Worm (Caenorhabditis elegans) whole organism, young adult: Measurements from ENCODE around the gene spo-11.

Source experiments
- B0019.2 ChIP-seq: fragments of 200-800 bp; sonication (Bioruptor generic); conservative IDR thresholded peaks from 2 replicates; pipeline ENCODE4 v1.3.6; 2022; ENCODE audit warnings: missing genetic modification reagents, missing genetic modification characterization, missing compliant biosample characterization
- D2030.7 ChIP-seq: fragments of 200-800 bp; sonication (Bioruptor generic); IDR thresholded peaks from 2 replicates; pipeline ENCODE4 v1.3.6; 2022; ENCODE audit warnings: missing genetic modification reagents, missing genetic modification characterization, missing compliant biosample characterization
- F10E7.11 ChIP-seq: sonication (generic microtip); optimal IDR thresholded peaks from 2 replicates; lab custom pipeline; 2017; ENCODE audit warnings: mild to moderate bottlenecking, missing genetic modification characterization, moderate library complexity, missing compliant biosample characterization
- F33H1.4 ChIP-seq: fragments of 200-800 bp; sonication (Bioruptor generic); IDR thresholded peaks from 2 replicates; pipeline ENCODE4 v1.3.6; 2022; ENCODE audit warnings: missing genetic modification reagents, missing genetic modification characterization, missing compliant biosample characterization
- F37B4.10 ChIP-seq: fragments of 200-800 bp; sonication (Bioruptor generic); IDR thresholded peaks from 2 replicates; pipeline ENCODE4 v1.3.6; 2022; ENCODE audit warnings: missing genetic modification characterization, missing compliant biosample characterization
- F55B11.4 ChIP-seq: sonication (generic microtip); optimal IDR thresholded peaks from 2 replicates; lab custom pipeline; 2016; ENCODE audit warnings: missing compliant biosample characterization, missing genetic modification characterization, borderline replicate concordance; ENCODE audit not compliant: insufficient read depth
- F57C9.4 ChIP-seq: sonication (generic microtip); optimal IDR thresholded peaks from 2 replicates; lab custom pipeline; 2017; ENCODE audit warnings: mild to moderate bottlenecking, missing genetic modification characterization, missing compliant biosample characterization
- K12H6.12 ChIP-seq: fragments of 200-800 bp; sonication (Bioruptor generic); optimal IDR thresholded peaks from 2 replicates; lab custom pipeline; 2018; ENCODE audit warnings: mild to moderate bottlenecking, missing genetic modification characterization, missing compliant biosample characterization
- T07F8.4 ChIP-seq: sonication (generic microtip); optimal IDR thresholded peaks from 2 replicates; lab custom pipeline; 2016; ENCODE audit warnings: mild to moderate bottlenecking, missing genetic modification characterization, moderate library complexity, missing compliant biosample characterization
- Y53F4B.3 ChIP-seq: fragments of 200-800 bp; sonication (Bioruptor generic); IDR thresholded peaks from 2 replicates; pipeline ENCODE4 v1.3.6; 2022; ENCODE audit warnings: missing genetic modification reagents, missing genetic modification characterization, missing compliant biosample characterization
- Y67H2A.10 ChIP-seq: fragments of 200-800 bp; sonication (Bioruptor generic); conservative IDR thresholded peaks from 2 replicates; pipeline ENCODE4 v1.3.6; 2022; ENCODE audit warnings: missing genetic modification reagents, missing genetic modification characterization, missing compliant biosample characterization
- ZK185.1 ChIP-seq: sonication (generic microtip); optimal IDR thresholded peaks from 2 replicates; lab custom pipeline; 2016; ENCODE audit warnings: mild to moderate bottlenecking, missing genetic modification characterization, missing compliant biosample characterization; ENCODE audit not compliant: poor library complexity, severe bottlenecking
- akir-1 ChIP-seq: fragments of 200-800 bp; sonication (Bioruptor generic); optimal IDR thresholded peaks from 2 replicates; lab custom pipeline; 2018; ENCODE audit warnings: mild to moderate bottlenecking, missing genetic modification characterization, moderate library complexity, missing compliant biosample characterization
- ama-1 ChIP-seq, 3 experiments: fragments of 150-350 bp in 1 of 3; sonication (generic microtip) in 2 of 3; optimal IDR thresholded peaks; 2 replicates each; lab custom pipeline; 2014 to 2018; ENCODE audit warnings: missing biosample characterization in 2 of 3, missing genetic modification characterization in 2 of 3, missing genetic modification reagents in 2 of 3
- aptf-3 ChIP-seq: fragments of 200-800 bp; sonication (Bioruptor generic); IDR thresholded peaks from 2 replicates; pipeline ENCODE4 v1.3.6; 2022; ENCODE audit warnings: missing genetic modification characterization, missing compliant biosample characterization
- bed-1 ChIP-seq: fragments of 200-800 bp; sonication (Bioruptor generic); IDR thresholded peaks from 2 replicates; pipeline ENCODE4 v1.3.6; 2022; ENCODE audit warnings: missing genetic modification reagents, missing genetic modification characterization, missing compliant biosample characterization
- ccch-3 ChIP-seq: fragments of 200-800 bp; sonication (Bioruptor generic); optimal IDR thresholded peaks from 2 replicates; lab custom pipeline; 2018; ENCODE audit warnings: mild to moderate bottlenecking, missing genetic modification characterization, missing compliant biosample characterization
- ceh-100 ChIP-seq: fragments of 200-800 bp; sonication (Bioruptor generic); IDR thresholded peaks from 2 replicates; pipeline ENCODE4 v1.3.6; 2022; ENCODE audit warnings: missing genetic modification reagents, missing genetic modification characterization, missing compliant biosample characterization
- ceh-27 ChIP-seq: fragments of 200-800 bp; sonication (Bioruptor generic); optimal IDR thresholded peaks from 2 replicates; lab custom pipeline; 2018; ENCODE audit warnings: mild to moderate bottlenecking, missing genetic modification characterization, moderate library complexity, missing compliant biosample characterization
- chd-7 ChIP-seq: sonication (generic microtip); optimal IDR thresholded peaks from 2 replicates; lab custom pipeline; 2016; ENCODE audit warnings: mild to moderate bottlenecking, missing genetic modification characterization, moderate library complexity, missing compliant biosample characterization
- gei-17 ChIP-seq: fragments of 200-800 bp; sonication (Bioruptor generic); optimal IDR thresholded peaks from 2 replicates; lab custom pipeline; 2018; ENCODE audit warnings: mild to moderate bottlenecking, missing genetic modification characterization, missing compliant biosample characterization
- hlh-12 ChIP-seq: sonication (generic microtip); optimal IDR thresholded peaks from 2 replicates; lab custom pipeline; 2016; ENCODE audit warnings: missing genetic modification characterization, missing compliant biosample characterization
- hlh-26 ChIP-seq: fragments of 200-800 bp; sonication (Bioruptor generic); conservative IDR thresholded peaks from 2 replicates; pipeline ENCODE4 v1.3.6; 2022; ENCODE audit warnings: missing genetic modification reagents, missing genetic modification characterization, missing compliant biosample characterization
- hmg-1.2 ChIP-seq: fragments of 200-800 bp; sonication (Bioruptor generic); IDR thresholded peaks from 2 replicates; pipeline ENCODE4 v1.3.6; 2022; ENCODE audit warnings: missing genetic modification reagents, missing genetic modification characterization, missing compliant biosample characterization
- hmg-20 ChIP-seq: fragments of 200-800 bp; sonication (Bioruptor generic); IDR thresholded peaks from 2 replicates; pipeline ENCODE4 v1.3.6; 2022; ENCODE audit warnings: missing genetic modification reagents, missing genetic modification characterization, missing compliant biosample characterization
- lag-1 ChIP-seq: fragments of 200-800 bp; sonication (Bioruptor generic); IDR thresholded peaks from 2 replicates; pipeline ENCODE4 v1.3.6; 2022; ENCODE audit warnings: missing genetic modification reagents, missing genetic modification characterization, missing compliant biosample characterization
- let-526 ChIP-seq: fragments of 200-800 bp; sonication (Bioruptor generic); IDR thresholded peaks from 2 replicates; pipeline ENCODE4 v1.3.6; 2022; ENCODE audit warnings: missing genetic modification reagents, missing genetic modification characterization, missing compliant biosample characterization
- let-607 ChIP-seq, 2 experiments: fragments of 200-800 bp in 1 of 2; sonication (Bioruptor generic) in 1 of 2; sonication (generic microtip) in 1 of 2; optimal IDR thresholded peaks; 2 replicates each; lab custom pipeline; 2016 to 2018; ENCODE audit warnings: mild to moderate bottlenecking in 2 of 2, missing compliant biosample characterization in 2 of 2, missing genetic modification characterization in 2 of 2, moderate library complexity in 2 of 2, missing genotype in 1 of 2
- lsy-27 ChIP-seq: sonication (generic microtip); optimal IDR thresholded peaks from 2 replicates; lab custom pipeline; 2017; ENCODE audit warnings: missing genetic modification characterization, mild to moderate bottlenecking, missing compliant biosample characterization, antibody characterized with exemption, missing genotype, borderline replicate concordance; ENCODE audit not compliant: insufficient read depth
- madf-6 ChIP-seq: fragments of 200-800 bp; sonication (Bioruptor generic); IDR thresholded peaks from 2 replicates; pipeline ENCODE4 v1.3.6; 2022; ENCODE audit warnings: missing genetic modification reagents, missing genetic modification characterization, missing compliant biosample characterization
- mcd-1 ChIP-seq: fragments of 200-800 bp; sonication (Bioruptor generic); IDR thresholded peaks from 2 replicates; pipeline ENCODE4 v1.3.6; 2022; ENCODE audit warnings: missing genetic modification reagents, missing genetic modification characterization, missing compliant biosample characterization
- nhr-27 ChIP-seq: fragments of 200-800 bp; sonication (Bioruptor generic); optimal IDR thresholded peaks from 2 replicates; lab custom pipeline; 2018; ENCODE audit warnings: mild to moderate bottlenecking, missing genetic modification characterization, moderate library complexity, missing compliant biosample characterization
- nhr-90 ChIP-seq: sonication (generic microtip); optimal IDR thresholded peaks from 2 replicates; lab custom pipeline; 2016; ENCODE audit warnings: missing genotype, mild to moderate bottlenecking, missing genetic modification characterization, missing compliant biosample characterization
- pbrm-1 ChIP-seq: fragments of 200-800 bp; sonication (Bioruptor generic); IDR thresholded peaks from 2 replicates; pipeline ENCODE4 v1.3.6; 2022; ENCODE audit warnings: missing genetic modification reagents, missing genetic modification characterization, missing compliant biosample characterization
- pha-4 ChIP-seq: fragments of 150-350 bp; sonication (generic microtip); optimal IDR thresholded peaks from 2 replicates; lab custom pipeline; 2014; ENCODE audit warnings: missing biosample characterization, missing genetic modification reagents, missing genetic modification characterization
- rcor-1 ChIP-seq: fragments of 200-800 bp; sonication (Bioruptor generic); IDR thresholded peaks from 2 replicates; pipeline ENCODE4 v1.3.6; 2022; ENCODE audit warnings: missing genetic modification reagents, missing genetic modification characterization, missing compliant biosample characterization
- repo-1 ChIP-seq: sonication (generic microtip); optimal IDR thresholded peaks from 2 replicates; lab custom pipeline; 2017; ENCODE audit warnings: mild to moderate bottlenecking, missing genetic modification characterization, missing compliant biosample characterization
- rpc-1 ChIP-seq, 2 experiments: fragments of 150-350 bp in 1 of 2; sonication (generic microtip) in 1 of 2; optimal IDR thresholded peaks; 2 replicates each; lab custom pipeline; 2014 to 2018; ENCODE audit warnings: missing biosample characterization in 1 of 2, missing genetic modification characterization in 1 of 2, missing genetic modification reagents in 1 of 2, missing genotype in 1 of 2
- sdz-38 ChIP-seq: sonication (generic microtip); optimal IDR thresholded peaks from 2 replicates; lab custom pipeline; 2016; ENCODE audit warnings: missing genotype, missing genetic modification characterization, missing compliant biosample characterization
- sea-2 ChIP-seq: fragments of 200-800 bp; sonication (Bioruptor generic); IDR thresholded peaks from 2 replicates; pipeline ENCODE4 v1.3.6; 2022; ENCODE audit warnings: missing genetic modification characterization, missing compliant biosample characterization
- snpc-1.3 ChIP-seq: sonication (generic microtip); optimal IDR thresholded peaks from 2 replicates; lab custom pipeline; 2017; ENCODE audit warnings: missing genetic modification characterization, mild to moderate bottlenecking, missing compliant biosample characterization, antibody characterized with exemption, moderate library complexity, missing genotype, missing genetic modification reagents; ENCODE audit not compliant: insufficient read depth
- somi-1 ChIP-seq: fragments of 200-800 bp; sonication (Bioruptor generic); optimal IDR thresholded peaks from 2 replicates; lab custom pipeline; 2018; ENCODE audit warnings: mild to moderate bottlenecking, missing genetic modification characterization, missing compliant biosample characterization
- tlf-1 ChIP-seq: fragments of 200-800 bp; sonication (Bioruptor generic); optimal IDR thresholded peaks from 2 replicates; lab custom pipeline; 2018; ENCODE audit warnings: mild to moderate bottlenecking, missing genetic modification characterization, missing compliant biosample characterization
- unc-130 ChIP-seq: sonication (generic microtip); optimal IDR thresholded peaks from 2 replicates; lab custom pipeline; 2016; ENCODE audit warnings: missing genetic modification reagents, missing genetic modification characterization, missing compliant biosample characterization
- zfh-2 ChIP-seq: fragments of 200-800 bp; sonication (Bioruptor generic); conservative IDR thresholded peaks from 2 replicates; pipeline ENCODE4 v1.3.6; 2022; ENCODE audit warnings: missing genetic modification reagents, missing genetic modification characterization, missing compliant biosample characterization
- ztf-28 ChIP-seq: fragments of 200-800 bp; sonication (Bioruptor generic); IDR thresholded peaks from 2 replicates; pipeline ENCODE4 v1.3.6; 2022; ENCODE audit warnings: missing genetic modification reagents, missing genetic modification characterization, missing compliant biosample characterization

spo-11 gene

DNA sequence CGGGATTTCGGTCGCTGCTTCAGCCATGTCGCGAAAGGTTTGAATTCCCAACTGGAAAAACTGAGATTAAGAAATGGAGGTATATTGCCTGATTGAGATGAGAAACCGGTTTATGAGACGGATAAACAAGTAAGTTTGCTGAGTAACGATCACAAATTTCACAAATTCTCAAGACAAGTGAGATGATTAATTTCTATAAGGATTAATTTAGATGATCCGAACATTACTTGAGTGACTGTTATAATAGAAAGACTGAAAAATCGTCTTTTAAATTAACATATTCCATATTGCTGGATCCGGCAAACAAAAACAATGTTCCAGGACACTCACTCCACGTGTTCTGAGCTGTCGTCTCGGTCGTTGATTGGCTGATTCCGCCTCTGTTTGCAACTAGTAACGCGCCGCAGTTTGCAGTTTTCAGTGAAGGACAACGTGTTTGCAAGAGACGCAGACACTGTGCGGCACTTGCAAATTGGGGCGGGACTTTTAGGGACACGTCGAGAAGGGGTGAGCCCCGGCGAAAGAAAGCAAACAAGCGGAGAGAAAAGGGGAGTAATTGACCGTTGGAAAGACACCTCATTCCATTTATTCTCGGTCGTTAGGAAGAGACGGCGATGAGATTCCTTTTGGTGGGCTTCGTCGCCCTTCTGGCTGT is 5.7 kb downstream of the spo-11 start, which contains the start of the genes imp-2 and enpl-1:
Gene imp-2, minus strand, starts transcription at position 51 of the 655 bp plus-strand sequence.
Gene enpl-1, plus strand, starts transcription at position 462 of the 655 bp plus-strand sequence.
- peak; percentile 63 for TF ChIP-seq F33H1.4 (GFP tag; lab: Robert Waterston, UW)
- TF ChIP-seq lsy-27 = no peak
- TF ChIP-seq hmg-20 (GFP tag; lab: Robert Waterston, UW) = no peak
- no peak for TF ChIP-seq bed-1
- peak; percentile 86 for TF ChIP-seq K12H6.12
- no peak for TF ChIP-seq aptf-3 (GFP tag; lab: Robert Waterston, UW)
- peak; percentile 100 for TF ChIP-seq let-607 (tag; optimal IDR thresholded peaks at IDR 0.05; lab: Kevin White, UChicago)
- peak; percentile 79 for TF ChIP-seq chd-7 (tag; lab: Kevin White, UChicago)
- TF ChIP-seq nhr-27 = no peak
- no peak for TF ChIP-seq ccch-3 (GFP tag; lab: Kevin White, UChicago)
- no peak for TF ChIP-seq T07F8.4 (tag; lab: Kevin White, UChicago)
- peak; percentile 3 for TF ChIP-seq snpc-1.3 (tag; lab: Kevin White, UChicago)
- no peak for TF ChIP-seq sea-2
- no peak for TF ChIP-seq F55B11.4 (tag; lab: Kevin White, UChicago)
- no peak for TF ChIP-seq ama-1 (optimal IDR thresholded peaks at IDR 0.05; lab: Kevin White, UChicago)
- TF ChIP-seq ama-1 (GFP tag; optimal IDR thresholded peaks at IDR 0.05; lab: Kevin White, UChicago) = peak in 1 of 2 experiments; percentile 41
- TF ChIP-seq rcor-1 = peak; percentile 75
- TF ChIP-seq ZK185.1 (tag; lab: Kevin White, UChicago) = peak; percentile 57
- peak; percentile 84 for TF ChIP-seq pbrm-1 (GFP tag; lab: Robert Waterston, UW)
- TF ChIP-seq nhr-90 (tag; lab: Kevin White, UChicago) = peak; percentile 82
- peak; percentile 82 for TF ChIP-seq mcd-1 (GFP tag; lab: Robert Waterston, UW)
- peak; percentile 40; the same call in 1 of the 2 replicates for TF ChIP-seq let-526 (GFP tag; lab: Robert Waterston, UW)
- TF ChIP-seq tlf-1 (GFP tag; lab: Kevin White, UChicago) = peak; percentile 86
- TF ChIP-seq ztf-28 (GFP tag; lab: Robert Waterston, UW) = no peak
- peak; percentile 97 for TF ChIP-seq hmg-1.2 (GFP tag; lab: Robert Waterston, UW)
- TF ChIP-seq lag-1 (GFP tag; lab: Robert Waterston, UW) = no peak
- TF ChIP-seq akir-1 = peak; percentile 37
- no peak for TF ChIP-seq F37B4.10 (GFP tag; lab: Robert Waterston, UW)
- TF ChIP-seq hlh-12 (tag; lab: Kevin White, UChicago) = no peak
- TF ChIP-seq rpc-1 (optimal IDR thresholded peaks at IDR 0.05; lab: Kevin White, UChicago) = no peak
- peak; percentile 5 for TF ChIP-seq rpc-1 (tag; optimal IDR thresholded peaks at IDR 0.05; lab: Kevin White, UChicago)
- TF ChIP-seq ceh-100 (GFP tag; lab: Robert Waterston, UW) = peak; percentile 77
- TF ChIP-seq pha-4 (tag; lab: Kevin White, UChicago) = no peak
- 0 out of 2 replicates have a peak, but pooled peaks have one; percentile 48 for TF ChIP-seq Y67H2A.10
- no peak for TF ChIP-seq repo-1 (tag; lab: Kevin White, UChicago)
- TF ChIP-seq sdz-38 = no peak
- TF ChIP-seq ceh-27 (GFP tag; lab: Kevin White, UChicago) = peak; percentile 88
- no peak for TF ChIP-seq Y53F4B.3 (GFP tag; lab: Robert Waterston, UW)
- TF ChIP-seq gei-17 (GFP tag; lab: Kevin White, UChicago) = peak; percentile 46
- no peak for TF ChIP-seq unc-130
- peak; percentile 97 for TF ChIP-seq zfh-2 (GFP tag; lab: Robert Waterston, UW)
- TF ChIP-seq F10E7.11 = no peak
- TF ChIP-seq madf-6 (GFP tag; lab: Robert Waterston, UW) = peak; percentile 60; the same call in 1 of the 2 replicates
- peak; percentile 53; the same call in 1 of the 2 replicates for TF ChIP-seq D2030.7 (GFP tag; lab: Robert Waterston, UW)
- peak; percentile 74 for TF ChIP-seq somi-1 (GFP tag; lab: Kevin White, UChicago)
- TF ChIP-seq B0019.2 = no peak
- TF ChIP-seq F57C9.4 (tag; lab: Kevin White, UChicago) = no peak
- no peak for TF ChIP-seq hlh-26 (GFP tag; lab: Robert Waterston, UW)
